Worm (Caenorhabditis elegans) whole organism, early embryonic: Measurements from ENCODE around the gene T03E6.8.
"Not testable (repeated sequence)": the region's sequence is repeated elsewhere in the genome, so short reads cannot be mapped to it uniquely, and the experiment has no call there.

Source experiments
- B0310.2 ChIP-seq: sonication (generic microtip); optimal IDR thresholded peaks from 2 replicates; lab custom pipeline; 2016; ENCODE audit warnings: mild to moderate bottlenecking, missing genetic modification characterization, missing compliant biosample characterization
- F13C5.2 ChIP-seq: sonication (generic microtip); optimal IDR thresholded peaks from 2 replicates; lab custom pipeline; 2017; ENCODE audit warnings: mild to moderate bottlenecking, missing genetic modification characterization, inconsistent platforms, missing compliant biosample characterization
- aly-1 ChIP-seq: sonication (generic microtip); optimal IDR thresholded peaks from 2 replicates; lab custom pipeline; 2016; ENCODE audit warnings: missing genetic modification characterization, missing compliant biosample characterization
- ama-1 ChIP-seq: fragments of 150-350 bp; optimal IDR thresholded peaks from 2 replicates; lab custom pipeline; 2014
- ceh-13 ChIP-seq: fragments of 200-800 bp; sonication (Bioruptor generic); optimal IDR thresholded peaks from 2 replicates; lab custom pipeline; 2018; ENCODE audit warnings: mild to moderate bottlenecking, missing genetic modification characterization, missing compliant biosample characterization
- ceh-36 ChIP-seq: sonication (generic microtip); optimal IDR thresholded peaks from 2 replicates; lab custom pipeline; 2016; ENCODE audit warnings: missing genetic modification characterization, inconsistent platforms, missing compliant biosample characterization
- ets-7 ChIP-seq: sonication (generic microtip); optimal IDR thresholded peaks from 2 replicates; lab custom pipeline; 2016; ENCODE audit warnings: missing genotype, missing genetic modification characterization, missing compliant biosample characterization
- flt-1 ChIP-seq: fragments of 200-800 bp; sonication (Bioruptor generic); IDR thresholded peaks from 2 replicates; pipeline ENCODE4 v1.3.6; 2022; ENCODE audit warnings: missing genetic modification characterization, missing compliant biosample characterization
- hmbx-1 ChIP-seq: sonication (generic microtip); optimal IDR thresholded peaks from 2 replicates; lab custom pipeline; 2016; ENCODE audit warnings: mild to moderate bottlenecking, missing genetic modification characterization, missing compliant biosample characterization
- hmg-4 ChIP-seq: fragments of 200-800 bp; sonication (Bioruptor generic); optimal IDR thresholded peaks from 2 replicates; lab custom pipeline; 2018; ENCODE audit warnings: mild to moderate bottlenecking, missing genetic modification characterization, missing compliant biosample characterization
- hnd-1 ChIP-seq: sonication (generic microtip); optimal IDR thresholded peaks from 2 replicates; lab custom pipeline; 2016; ENCODE audit warnings: missing genetic modification characterization, missing compliant biosample characterization
- pes-1 ChIP-seq: fragments of 200-800 bp; sonication (Bioruptor generic); IDR thresholded peaks from 2 replicates; pipeline ENCODE4 v1.3.6; 2022; ENCODE audit warnings: missing genetic modification reagents, missing genetic modification characterization, missing compliant biosample characterization
- scrt-1 ChIP-seq: fragments of 200-800 bp; sonication (Bioruptor generic); IDR thresholded peaks from 2 replicates; pipeline ENCODE4 v1.3.6; 2022; ENCODE audit warnings: missing genetic modification characterization, missing compliant biosample characterization
- sea-1 ChIP-seq: fragments of 200-800 bp; sonication (Bioruptor generic); conservative IDR thresholded peaks from 2 replicates; pipeline ENCODE4 v1.3.6; 2022; ENCODE audit warnings: missing genetic modification characterization, missing compliant biosample characterization
- tbx-11 ChIP-seq: fragments of 200-800 bp; sonication (Bioruptor generic); IDR thresholded peaks from 2 replicates; pipeline ENCODE4 v1.3.6; 2022; ENCODE audit warnings: missing genetic modification characterization, missing compliant biosample characterization
- tbx-37 ChIP-seq: fragments of 200-800 bp; sonication (Bioruptor generic); conservative IDR thresholded peaks from 2 replicates; pipeline ENCODE4 v1.3.6; 2022; ENCODE audit warnings: missing genetic modification reagents, missing genetic modification characterization, missing compliant biosample characterization
- tra-4 ChIP-seq: sonication (generic microtip); optimal IDR thresholded peaks from 2 replicates; lab custom pipeline; 2017; ENCODE audit warnings: missing genetic modification characterization, missing compliant biosample characterization

Gene T03E6.8

ce11 chrV:16603102-16603501 is at the start of gene T03E6.8:
Gene T03E6.8 (minus strand): TSS chrV:16603202.
- TF ChIP-seq tbx-11 (no peak), aly-1 (no peak), hmg-4 (no peak), ama-1 (lab: Kevin White, UChicago) (no peak), tbx-37 (GFP tag; lab: Robert Waterston, UW) (no peak), hmbx-1 (tag; lab: Kevin White, UChicago) (no peak), ceh-13 (GFP tag; lab: Kevin White, UChicago) (no peak), sea-1 (GFP tag; lab: Robert Waterston, UW) (no peak), hnd-1 (tag; lab: Kevin White, UChicago) (no peak), ceh-36 (no peak), ets-7 (tag; lab: Kevin White, UChicago) (no peak), tra-4 (tag; lab: Kevin White, UChicago) (no peak), flt-1 (GFP tag; lab: Robert Waterston, UW) (no peak), F13C5.2 (tag; lab: Kevin White, UChicago) (no peak), scrt-1 (no peak), B0310.2 (tag; lab: Kevin White, UChicago) (no peak)

- not testable (repeated sequence) for TF ChIP-seq sea-1 (GFP tag; lab: Robert Waterston, UW); B0310.2 (tag; lab: Kevin White, UChicago); hmg-4
These were observed 46.2 kb upstream of the T03E6.8 start, which contains the start of gene W06G6.11 for ce11 chrV:16649200-16649599. Gene W06G6.11 (minus strand): TSS chrV:16649300.

ce11 chrV:16648317-16649018 is 45.5 kb upstream of the T03E6.8 start, which contains the start of gene W06G6.20:
Gene W06G6.20 (minus strand): TSS chrV:16648367.
- TF ChIP-seq tra-4 (tag; lab: Kevin White, UChicago) (no peak), ceh-36 (no peak), flt-1 (GFP tag; lab: Robert Waterston, UW) (no peak), sea-1 (GFP tag; lab: Robert Waterston, UW) (no peak), aly-1 (no peak), hmbx-1 (tag; lab: Kevin White, UChicago) (no peak), B0310.2 (tag; lab: Kevin White, UChicago) (no peak), pes-1 (GFP tag; lab: Robert Waterston, UW) (no peak), ets-7 (tag; lab: Kevin White, UChicago) (no peak), tbx-37 (GFP tag; lab: Robert Waterston, UW) (no peak), F13C5.2 (tag; lab: Kevin White, UChicago) (no peak), hmg-4 (no peak)

- TF ChIP-seq pes-1 (GFP tag; lab: Robert Waterston, UW): no peak
- TF ChIP-seq ets-7 (tag; lab: Kevin White, UChicago): no peak
- no peak for TF ChIP-seq hmbx-1 (tag; lab: Kevin White, UChicago)
- no peak for TF ChIP-seq ceh-36
- no peak for TF ChIP-seq sea-1 (GFP tag; lab: Robert Waterston, UW)
- TF ChIP-seq aly-1: no peak
- TF ChIP-seq tra-4 (tag; lab: Kevin White, UChicago): no peak
- TF ChIP-seq flt-1 (GFP tag; lab: Robert Waterston, UW): no peak
- no peak for TF ChIP-seq scrt-1
- no peak for TF ChIP-seq tbx-11
- TF ChIP-seq hnd-1 (tag; lab: Kevin White, UChicago): no peak
- TF ChIP-seq ceh-13 (GFP tag; lab: Kevin White, UChicago): no peak
- TF ChIP-seq hmg-4: no peak
- no peak for TF ChIP-seq B0310.2 (tag; lab: Kevin White, UChicago)
- TF ChIP-seq F13C5.2 (tag; lab: Kevin White, UChicago): no peak
- TF ChIP-seq tbx-37 (GFP tag; lab: Robert Waterston, UW): no peak
- no peak for TF ChIP-seq ama-1 (lab: Kevin White, UChicago)
These were observed 44.1 kb upstream of the T03E6.8 start, which contains the start of gene W06G6.10 for ce11 chrV:16647093-16647492. Gene W06G6.10 (minus strand): TSS chrV:16647193.

ce11 chrV:16646372-16646771 is 43.4 kb upstream of the T03E6.8 start, which contains the start of gene W06G6.9:
Gene W06G6.9 (minus strand): TSS chrV:16646472.
- no peak for TF ChIP-seq B0310.2 (tag; lab: Kevin White, UChicago)
- no peak for TF ChIP-seq tbx-11
- no peak for TF ChIP-seq hmg-4
- TF ChIP-seq ceh-36: no peak
- TF ChIP-seq flt-1 (GFP tag; lab: Robert Waterston, UW): no peak
- no peak for TF ChIP-seq pes-1 (GFP tag; lab: Robert Waterston, UW)
- TF ChIP-seq ets-7 (tag; lab: Kevin White, UChicago): no peak
- TF ChIP-seq ceh-13 (GFP tag; lab: Kevin White, UChicago): no peak
- TF ChIP-seq ama-1 (lab: Kevin White, UChicago): no peak
- no peak for TF ChIP-seq scrt-1
- TF ChIP-seq tra-4 (tag; lab: Kevin White, UChicago): no peak

ce11 chrV:16645201-16645940 is 42.4 kb upstream of the T03E6.8 start, which contains the start of gene W06G6.17:
Gene W06G6.17 (minus strand): TSS chrV:16645251.
- TF ChIP-seq sea-1 (GFP tag; lab: Robert Waterston, UW): no peak
- no peak for TF ChIP-seq tra-4 (tag; lab: Kevin White, UChicago)
- TF ChIP-seq flt-1 (GFP tag; lab: Robert Waterston, UW): no peak
- TF ChIP-seq hmg-4: no peak
- no peak for TF ChIP-seq ama-1 (lab: Kevin White, UChicago)
- no peak for TF ChIP-seq pes-1 (GFP tag; lab: Robert Waterston, UW)
- no peak for TF ChIP-seq B0310.2 (tag; lab: Kevin White, UChicago)
- TF ChIP-seq aly-1: no peak
- no peak for TF ChIP-seq scrt-1
- TF ChIP-seq tbx-37 (GFP tag; lab: Robert Waterston, UW): no peak
- no peak for TF ChIP-seq ceh-13 (GFP tag; lab: Kevin White, UChicago)
- no peak for TF ChIP-seq tbx-11
- no peak for TF ChIP-seq hmbx-1 (tag; lab: Kevin White, UChicago)
- no peak for TF ChIP-seq hnd-1 (tag; lab: Kevin White, UChicago)
- TF ChIP-seq ets-7 (tag; lab: Kevin White, UChicago): no peak
- TF ChIP-seq ceh-36: no peak
- no peak for TF ChIP-seq F13C5.2 (tag; lab: Kevin White, UChicago)
